Worm (Caenorhabditis elegans): ENCODE data around the gene C25H3.1.

Gene C25H3.1

DNA sequence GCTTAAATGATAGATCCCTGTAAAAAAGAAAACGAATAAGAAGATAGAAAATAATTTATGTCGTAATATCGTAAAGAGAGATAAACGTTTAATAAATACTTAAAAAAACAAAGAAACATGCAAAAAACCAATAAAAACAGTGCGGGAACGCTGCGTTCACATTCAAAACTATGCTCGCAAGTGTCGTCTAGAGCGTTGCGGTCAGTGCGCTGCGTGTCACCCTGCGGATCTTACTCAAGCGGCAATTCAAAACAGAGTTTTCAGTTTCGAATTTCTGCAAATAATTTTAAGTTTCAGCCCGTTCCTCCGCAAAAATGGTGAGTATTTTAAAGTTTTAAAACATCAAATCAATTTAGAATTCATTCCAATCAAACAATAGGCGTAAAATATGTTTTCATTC is 15.9 kb downstream of the C25H3.1 start, which contains the start of the genes tiar-1 and lelo-4 (continued):
- TF ChIP-seq F16B12.6 (tag; optimal IDR thresholded peaks at IDR 0.05) (peak; percentile 57), mab-9 (GFP tag; IDR thresholded peaks at IDR 0.05) (no peak), ceh-82 (tag; optimal IDR thresholded peaks at IDR 0.05) (peak in 2 of 3 experiments; percentile 32 to 69), ets-5 (GFP tag; IDR thresholded peaks at IDR 0.05) (no peak), hpl-2 (GFP tag; optimal IDR thresholded peaks at IDR 0.05) (no peak), xbp-1 (tag; optimal IDR thresholded peaks at IDR 0.05) (peak; percentile 63), sptf-1 (tag; optimal IDR thresholded peaks at IDR 0.05) (no peak), ceh-90 (tag; optimal IDR thresholded peaks at IDR 0.05) (no peak), blmp-1 (tag; optimal IDR thresholded peaks at IDR 0.05) (peak; percentile 62), irx-1 (tag; optimal IDR thresholded peaks at IDR 0.05) (no peak), nhr-85 (tag) (peak; percentile 72), snu-23 (GFP tag; optimal IDR thresholded peaks at IDR 0.05) (peak; percentile 76), nhr-11 (tag; optimal IDR thresholded peaks at IDR 0.05) (no peak), C34B4.2 (tag; optimal IDR thresholded peaks at IDR 0.05) (no peak), hlh-4 (tag; optimal IDR thresholded peaks at IDR 0.05) (no peak), nhr-77 (tag; optimal IDR thresholded peaks at IDR 0.05) (peak; percentile 29), lin-15B (tag; optimal IDR thresholded peaks at IDR 0.05) (peak; percentile 78), nhr-90 (tag; optimal IDR thresholded peaks at IDR 0.05; ENCODE audit: poor library complexity) (peak; percentile 19), nhr-237 (tag; optimal IDR thresholded peaks at IDR 0.05) (no peak), ceh-88 (GFP tag; IDR thresholded peaks at IDR 0.05) (no peak), tlp-1 (tag; optimal IDR thresholded peaks at IDR 0.05) (no peak), nhr-28 (tag; optimal IDR thresholded peaks at IDR 0.05) (no peak), pqm-1 (tag; optimal IDR thresholded peaks at IDR 0.05) (no peak), fos-1 (tag; optimal IDR thresholded peaks at IDR 0.05) (peak; percentile 60), unc-62 (GFP tag; optimal IDR thresholded peaks at IDR 0.05) (no peak), vab-15 (tag; optimal IDR thresholded peaks at IDR 0.05) (no peak), nhr-47 (tag; optimal IDR thresholded peaks at IDR 0.05) (peak; percentile 42), unc-30 (tag; optimal IDR thresholded peaks at IDR 0.05) (no peak), swsn-7 (tag; optimal IDR thresholded peaks at IDR 0.05) (peak; percentile 54), ztf-4 (tag; optimal IDR thresholded peaks at IDR 0.05) (no peak), rnt-1 (tag; optimal IDR thresholded peaks at IDR 0.05) (peak; percentile 74), lin-35 (GFP tag; optimal IDR thresholded peaks at IDR 0.05) (peak; percentile 92 to 95), lin-14 (GFP tag; optimal IDR thresholded peaks at IDR 0.05) (peak; percentile 76), aha-1 (tag; optimal IDR thresholded peaks at IDR 0.05) (no peak), lsy-2 (tag; optimal IDR thresholded peaks at IDR 0.05) (peak; percentile 73 to 91), mef-2 (tag; optimal IDR thresholded peaks at IDR 0.05) (no peak), unc-130 (tag; optimal IDR thresholded peaks at IDR 0.05) (peak; percentile 77), snpc-4 (tag; optimal IDR thresholded peaks at IDR 0.05) (peak; percentile 45), pag-3 (tag; optimal IDR thresholded peaks at IDR 0.05; ENCODE audit: borderline replicate concordance, insufficient read depth) (no peak), ces-1 (GFP tag; optimal IDR thresholded peaks at IDR 0.05) (no peak), sox-4 (tag; optimal IDR thresholded peaks at IDR 0.05) (no peak), jun-1 (tag; optimal IDR thresholded peaks at IDR 0.05) (no peak), dsc-1 (tag; optimal IDR thresholded peaks at IDR 0.05) (no peak), pax-3 (tag; optimal IDR thresholded peaks at IDR 0.05) (no peak), nhr-20 (tag; optimal IDR thresholded peaks at IDR 0.05) (peak; percentile 68), elt-2 (tag; optimal IDR thresholded peaks at IDR 0.05) (no peak), C16A3.4 (tag; optimal IDR thresholded peaks at IDR 0.05) (peak; percentile 66), mep-1 (tag; optimal IDR thresholded peaks at IDR 0.05) (peak; percentile 80), C04F5.9 (tag; optimal IDR thresholded peaks at IDR 0.05) (no peak), nhr-84 (tag; optimal IDR thresholded peaks at IDR 0.05) (no peak), nhr-19 (GFP tag; conservative IDR thresholded peaks at IDR 0.05) (peak; percentile 50), fkh-4 (tag; optimal IDR thresholded peaks at IDR 0.05; ENCODE audit: borderline replicate concordance) (no peak)
